Worm (Caenorhabditis elegans): ENCODE measurements around the gene dct-18.

dct-18 gene

DNA sequence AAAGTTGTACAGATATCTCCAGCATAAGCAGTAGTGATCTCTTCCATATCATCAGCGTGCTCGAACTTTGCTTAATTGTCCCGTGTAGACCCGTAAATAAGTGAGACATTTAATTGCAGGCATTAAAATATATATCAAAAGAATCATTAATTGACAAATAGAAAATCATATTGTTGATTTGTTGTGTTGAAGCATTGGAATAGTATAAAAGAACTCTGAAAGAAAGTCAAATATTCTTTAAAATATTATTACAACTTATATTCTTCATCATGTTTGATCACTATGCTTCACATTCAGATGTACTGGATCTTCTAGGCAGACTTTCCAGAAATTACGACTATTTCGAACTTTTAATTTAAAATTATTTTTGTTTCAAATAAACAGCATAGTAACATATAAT lies 6.1 kb upstream of the dct-18 start, which contains the start of gene F58G1.8:
F58G1.8 (minus strand) TSS at position 101 of the 400 bp plus-strand sequence.
- TF ChIP-seq unc-62 (GFP tag; optimal IDR thresholded peaks at IDR 0.05): no peak

DNA sequence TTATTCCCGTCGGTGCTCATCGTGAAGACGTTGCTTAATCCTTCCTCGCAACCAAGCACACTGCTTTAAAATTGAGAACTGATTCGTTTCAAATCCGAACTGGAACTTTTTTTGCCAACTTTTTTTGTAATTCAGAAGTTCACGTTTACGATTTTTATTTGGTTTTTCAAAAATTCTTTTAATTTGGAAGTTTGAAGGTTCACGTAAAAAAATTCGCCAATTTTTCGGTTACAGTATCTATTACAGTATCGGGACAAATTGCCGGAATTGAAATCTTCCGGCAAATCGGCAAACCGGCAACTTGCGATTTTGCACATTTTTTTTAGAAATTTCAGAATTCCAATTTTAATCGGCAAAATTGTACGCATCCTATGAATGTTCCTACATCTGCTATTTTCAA lies 3.4 kb upstream of the dct-18 start, which contains the start of gene F58G1.3:
F58G1.3 (minus strand) TSS at position 101 of the 400 bp plus-strand sequence.
- TF ChIP-seq unc-62 (GFP tag; optimal IDR thresholded peaks at IDR 0.05): no peak

DNA sequence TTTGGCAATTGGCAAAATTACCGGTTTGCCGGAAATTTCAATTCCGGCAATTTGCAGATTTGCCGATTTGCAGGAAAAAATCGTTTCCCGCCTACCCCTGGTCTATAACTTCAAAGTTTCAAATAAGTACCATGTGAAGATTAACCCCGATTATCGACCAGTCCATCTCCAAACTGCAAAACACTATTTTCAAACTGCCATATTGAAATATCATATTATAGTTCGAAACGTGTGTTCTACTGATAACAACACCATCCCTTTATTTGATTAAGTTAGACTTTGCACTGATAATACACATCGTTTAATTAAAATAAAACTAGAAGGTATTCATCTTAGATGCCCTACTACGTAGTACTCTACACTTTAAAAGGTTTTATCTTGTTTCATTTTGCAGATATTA lies 1.5 kb upstream of the dct-18 start:
- TF ChIP-seq unc-62 (GFP tag; optimal IDR thresholded peaks at IDR 0.05): no peak

DNA sequence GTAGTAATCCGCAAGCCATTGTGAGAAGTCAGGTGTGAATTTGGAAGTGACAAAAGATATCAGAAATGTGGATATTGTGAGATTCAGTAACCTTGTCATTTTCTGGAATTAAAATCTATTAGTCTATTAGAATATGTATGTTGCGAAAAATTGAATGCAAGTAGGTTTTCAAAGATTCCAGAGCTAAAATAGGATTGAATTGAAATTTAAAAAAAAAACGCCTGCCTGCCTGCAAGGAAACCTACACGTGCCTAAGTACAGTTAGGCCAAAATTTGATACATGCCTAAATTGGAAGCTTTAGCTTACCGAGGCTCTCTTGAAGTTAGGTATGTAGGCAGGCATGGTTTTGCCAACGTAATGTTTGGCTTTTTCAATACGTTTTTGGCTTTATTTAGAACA lies 3.6 kb downstream of the dct-18 start, which contains the start of gene lips-9:
lips-9 (minus strand) TSS at position 101 of the 400 bp plus-strand sequence.
- no peak for TF ChIP-seq unc-62 (GFP tag; optimal IDR thresholded peaks at IDR 0.05)

DNA sequence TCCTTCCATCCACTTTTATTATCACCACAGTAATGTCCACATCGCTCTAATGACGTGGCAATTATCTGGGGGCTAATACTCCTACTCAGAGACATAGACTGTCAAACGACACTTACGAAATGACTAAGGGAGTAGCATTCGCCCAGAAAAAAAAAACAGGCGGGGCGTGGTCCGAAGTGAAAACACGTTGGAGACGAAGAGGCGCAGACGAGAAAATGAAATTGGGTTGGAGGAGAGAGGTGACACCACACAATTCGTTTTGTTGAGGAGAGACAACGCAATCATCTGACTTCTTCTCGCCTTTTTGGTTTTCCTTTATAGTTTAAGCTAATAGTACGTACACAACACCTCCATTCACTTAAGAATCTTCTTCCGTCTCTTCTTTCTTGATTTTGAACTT lies 7.5 kb downstream of the dct-18 start:
- no peak for TF ChIP-seq unc-62 (GFP tag; optimal IDR thresholded peaks at IDR 0.05)

DNA sequence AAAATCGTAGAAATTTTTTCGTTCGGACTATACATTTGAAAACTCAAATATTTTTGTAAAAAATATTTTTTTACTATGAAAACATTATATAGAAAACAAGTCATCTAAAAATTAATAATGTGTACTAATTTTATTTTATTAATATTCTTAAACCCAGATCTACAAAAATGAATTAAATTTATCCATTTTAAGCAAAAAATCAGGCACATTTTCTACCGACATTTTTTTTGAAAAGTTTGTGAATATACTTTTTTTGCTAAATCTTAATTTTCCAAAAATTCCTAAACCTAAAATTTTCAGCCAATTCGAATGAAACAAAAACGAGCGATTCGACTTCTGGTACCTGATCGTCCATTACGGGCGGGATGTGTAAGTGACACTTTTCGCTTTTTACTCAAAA lies 8.1 kb downstream of the dct-18 start, which contains the start of gene arrd-10:
arrd-10 (plus strand) TSS at position 301 of the 400 bp plus-strand sequence.
- no peak for TF ChIP-seq unc-62 (GFP tag; optimal IDR thresholded peaks at IDR 0.05)

DNA sequence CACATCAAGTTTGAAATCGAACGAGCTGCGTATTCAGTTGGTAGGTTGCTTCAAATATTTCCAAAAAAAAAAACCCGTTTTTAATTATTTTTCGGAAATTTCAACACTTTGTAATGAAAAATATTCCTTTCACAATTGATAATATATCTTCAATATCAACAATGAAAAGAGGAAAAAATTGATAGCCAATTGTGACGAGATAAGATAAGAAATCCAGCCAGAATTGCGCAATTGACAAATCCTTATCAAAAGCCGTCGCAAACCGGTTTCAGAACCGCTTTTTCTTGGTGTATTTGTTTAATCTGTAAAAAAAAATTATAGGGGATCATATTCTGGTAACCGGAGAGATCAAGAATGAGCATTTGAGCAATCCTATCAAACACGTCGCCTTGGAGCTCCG lies 10.8 kb downstream of the dct-18 start:
- TF ChIP-seq unc-62 (GFP tag; optimal IDR thresholded peaks at IDR 0.05): no peak

DNA sequence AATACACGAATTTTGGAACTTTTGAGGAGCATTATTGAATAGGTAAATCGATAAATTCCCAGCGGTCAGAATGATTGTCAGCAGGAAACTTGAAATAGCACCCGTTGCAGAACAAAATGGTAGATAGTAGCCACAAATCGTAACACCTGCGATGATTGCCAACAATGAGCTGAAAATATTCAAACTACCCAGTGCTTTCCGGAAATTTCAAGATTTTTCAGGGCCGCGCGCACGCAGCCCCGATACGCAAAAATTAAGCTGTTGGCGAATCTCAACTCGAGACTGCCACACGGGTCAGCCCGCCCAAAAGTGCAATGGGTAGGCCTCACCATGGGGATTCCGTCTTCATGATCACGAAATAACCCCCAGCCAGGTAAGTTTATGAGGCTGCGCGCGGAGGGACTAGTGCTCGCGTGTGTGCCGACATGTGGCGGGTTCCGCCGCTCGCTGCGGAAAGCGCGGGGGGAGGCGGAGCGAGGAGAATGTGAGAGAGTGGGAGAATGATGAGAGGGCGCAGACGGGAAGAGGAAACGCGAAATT lies 13.0 kb downstream of the dct-18 start:
- TF ChIP-seq unc-62 (GFP tag; optimal IDR thresholded peaks at IDR 0.05): no peak

DNA sequence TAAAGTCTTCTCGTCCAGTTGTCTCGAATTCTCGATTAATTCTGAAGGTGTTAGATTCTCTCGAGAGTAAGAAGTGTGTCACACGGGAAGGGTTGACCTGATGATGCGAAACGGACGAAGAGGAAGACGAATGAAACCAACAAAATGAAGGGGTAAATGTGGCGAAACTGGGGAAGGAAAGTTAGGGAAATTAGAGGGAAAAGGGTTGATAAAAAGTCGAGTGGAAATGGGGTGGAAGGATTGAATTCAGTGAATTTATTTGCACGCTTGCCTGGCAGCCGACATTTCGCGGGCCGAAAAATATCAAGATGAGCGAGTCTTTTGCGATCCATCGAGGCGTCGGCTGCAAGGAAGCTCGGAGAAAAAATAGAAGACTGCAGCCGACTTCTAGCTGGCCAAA lies 16.5 kb downstream of the dct-18 start, which contains the start of gene F58G1.7:
F58G1.7 (minus strand) TSS at position 101 of the 400 bp plus-strand sequence.
- TF ChIP-seq unc-62 (GFP tag; optimal IDR thresholded peaks at IDR 0.05): no peak

DNA sequence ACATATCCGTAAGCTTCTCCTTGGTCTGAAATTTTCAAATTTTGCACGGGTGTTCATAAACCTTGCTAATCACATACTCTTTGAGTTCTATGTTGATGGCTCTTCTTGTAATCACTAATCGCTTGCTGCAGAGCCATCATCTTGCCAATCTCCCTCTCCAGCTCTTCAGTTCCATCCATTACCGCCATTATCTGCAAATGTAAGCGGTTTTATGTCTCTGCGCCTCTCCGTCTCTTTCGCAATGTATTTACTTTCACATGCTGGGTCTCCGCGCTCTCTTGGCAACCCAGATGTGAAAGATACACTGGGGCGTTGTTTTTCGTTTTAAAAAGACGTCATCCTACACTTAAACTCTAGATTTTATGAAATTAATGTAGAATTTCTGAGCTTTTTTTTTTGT lies 21.6 kb downstream of the dct-18 start:
- no peak for TF ChIP-seq unc-62 (GFP tag; optimal IDR thresholded peaks at IDR 0.05)

DNA sequence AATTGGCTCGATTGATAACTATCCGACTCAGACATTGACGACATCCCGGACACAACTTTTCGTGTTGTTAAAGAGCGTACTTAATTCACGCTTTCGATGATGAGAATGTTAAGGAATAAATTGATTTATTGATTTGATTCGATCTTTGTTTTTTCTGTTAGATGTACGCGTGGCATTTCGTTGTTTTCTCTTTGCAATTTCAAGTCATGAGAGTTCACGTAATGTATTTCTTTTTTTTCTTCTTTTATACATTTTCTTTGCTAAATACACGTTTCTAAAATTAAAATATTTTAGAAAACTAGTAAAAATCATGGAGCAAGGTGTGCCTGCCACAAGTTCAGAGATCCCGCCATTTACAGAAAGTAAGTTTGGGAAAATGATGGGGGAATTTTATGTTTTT lies 23.0 kb downstream of the dct-18 start, which contains the start of the genes Y38F1A.1 and Y38F1A.2:
Y38F1A.1 (minus strand) TSS at position 101 of the 400 bp plus-strand sequence.
Y38F1A.2 (plus strand) TSS at position 289 of the 400 bp plus-strand sequence.
- TF ChIP-seq unc-62 (GFP tag; optimal IDR thresholded peaks at IDR 0.05): no peak

DNA sequence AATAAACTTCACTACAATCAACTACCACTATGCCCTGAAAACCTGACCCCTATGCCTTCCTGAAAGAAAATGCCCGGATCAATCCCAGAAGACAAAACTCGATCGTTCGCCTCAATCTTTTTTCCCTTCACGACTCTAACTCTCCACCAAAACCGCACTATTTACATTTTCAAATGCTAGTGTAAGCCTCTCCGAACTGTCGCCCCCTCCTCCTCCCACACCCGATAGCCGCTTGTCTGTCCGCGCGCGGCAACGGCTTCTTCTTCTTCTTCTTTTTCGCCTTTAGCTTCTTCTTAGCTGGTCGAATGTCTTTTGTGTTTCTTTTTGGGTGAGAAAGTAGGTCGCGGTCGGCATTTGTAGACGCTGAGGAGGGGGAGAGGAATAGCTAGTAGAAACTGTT lies 28.5 kb downstream of the dct-18 start:
- TF ChIP-seq unc-62 (GFP tag; optimal IDR thresholded peaks at IDR 0.05): no peak

DNA sequence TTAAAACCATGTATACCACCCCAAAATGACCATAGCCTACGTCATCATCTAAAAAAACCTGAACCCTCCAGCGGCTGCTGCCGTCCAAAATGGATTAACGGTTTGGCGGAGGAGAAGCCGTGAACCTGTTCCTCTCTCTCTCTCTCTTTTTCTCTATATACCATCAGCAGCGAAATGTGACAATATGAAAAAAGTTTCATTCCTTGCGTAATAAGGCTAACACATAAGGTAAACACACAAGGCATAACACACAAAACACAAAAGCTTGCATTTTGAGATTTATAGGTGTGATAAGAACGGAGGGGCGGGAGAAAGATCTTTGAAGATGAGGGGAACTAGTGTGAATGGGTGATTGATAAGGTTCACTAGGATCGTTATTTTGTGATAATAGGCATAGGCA lies 29.6 kb downstream of the dct-18 start:
- no peak for TF ChIP-seq unc-62 (GFP tag; optimal IDR thresholded peaks at IDR 0.05)

DNA sequence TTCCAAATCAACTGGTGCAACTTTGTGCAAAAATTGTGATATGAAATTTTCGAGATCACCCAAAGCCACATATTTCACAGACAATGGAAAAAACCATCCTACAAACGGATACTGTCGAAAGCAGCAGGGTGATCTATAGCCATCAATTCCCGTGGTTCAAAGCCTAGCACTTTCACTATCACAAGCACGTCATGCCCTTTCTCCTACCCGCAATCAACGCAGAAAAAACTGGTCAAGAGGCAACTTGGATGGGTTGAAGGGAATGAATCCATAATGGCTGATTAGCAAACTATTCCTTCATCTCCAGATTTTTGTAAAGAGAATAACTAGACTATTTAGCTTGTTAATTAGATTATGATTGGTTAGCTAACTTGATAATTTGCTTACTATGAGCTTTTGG lies 30.1 kb downstream of the dct-18 start:
- TF ChIP-seq unc-62 (GFP tag; optimal IDR thresholded peaks at IDR 0.05): no peak

DNA sequence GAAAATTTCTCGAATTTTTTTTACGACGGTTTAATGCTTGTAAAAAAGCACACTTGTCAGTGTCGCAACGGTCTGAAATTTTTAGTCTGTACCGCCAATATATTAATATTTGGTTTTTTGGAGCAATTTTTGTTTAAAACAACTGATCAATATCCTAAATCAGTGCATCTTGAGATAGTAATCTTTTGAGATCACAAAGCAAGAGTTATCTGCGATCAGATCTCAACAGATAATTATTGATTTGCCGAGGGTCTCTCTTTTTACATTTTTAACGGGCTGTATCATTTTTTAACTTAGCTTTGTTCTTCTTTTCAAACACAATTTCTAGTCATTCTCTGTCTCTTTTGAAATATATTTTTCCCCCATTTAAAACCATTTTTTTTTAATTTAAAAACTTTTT lies 33.5 kb downstream of the dct-18 start:
- no peak for TF ChIP-seq unc-62 (GFP tag; optimal IDR thresholded peaks at IDR 0.05)

DNA sequence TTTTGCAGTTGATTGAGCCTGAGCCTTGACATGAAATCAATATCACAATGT lies 33.7 kb downstream of the dct-18 start, which contains the start of gene ptr-18:
ptr-18 (plus strand) TSS at position 9 of the 51 bp plus-strand sequence.
- no peak for TF ChIP-seq unc-62 (GFP tag; optimal IDR thresholded peaks at IDR 0.05)

DNA sequence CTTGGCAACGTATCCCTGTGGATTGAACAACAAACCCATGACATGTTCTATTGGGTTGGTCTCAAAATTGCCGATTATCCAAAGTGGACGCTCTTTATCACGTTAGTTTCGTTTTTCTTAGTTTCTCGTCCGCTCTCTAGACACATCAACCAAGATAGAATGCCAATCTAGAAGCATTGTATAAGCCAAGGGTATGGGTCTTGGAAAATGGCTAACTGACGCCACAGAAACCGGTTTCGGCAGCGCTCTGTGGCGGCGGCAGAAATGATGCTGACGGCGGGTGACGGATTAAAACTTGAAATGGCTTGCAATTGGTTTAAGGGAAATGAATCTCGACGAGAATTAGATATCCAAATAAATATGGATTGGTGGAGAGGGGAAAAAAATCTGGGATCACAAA lies 33.9 kb downstream of the dct-18 start:
- no peak for TF ChIP-seq unc-62 (GFP tag; optimal IDR thresholded peaks at IDR 0.05)

DNA sequence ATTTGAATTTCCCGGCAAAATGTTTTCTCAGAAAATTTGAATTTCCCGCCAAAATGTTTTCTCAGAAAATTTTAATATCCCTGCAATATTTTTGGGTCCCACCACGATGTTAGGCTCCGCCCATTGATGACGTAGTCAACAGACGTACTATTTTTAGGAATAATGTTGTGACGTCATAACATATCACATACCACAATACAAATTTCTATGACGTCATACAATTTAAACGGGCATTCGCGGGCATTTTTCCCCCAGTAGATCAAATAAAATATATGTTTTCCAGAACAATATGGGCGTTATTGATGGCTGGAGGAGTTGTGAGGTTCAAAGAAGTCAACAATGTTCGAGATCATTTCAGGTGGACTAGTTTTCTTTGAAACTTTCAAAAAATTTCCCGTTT lies 34.6 kb downstream of the dct-18 start:
- TF ChIP-seq unc-62 (GFP tag; optimal IDR thresholded peaks at IDR 0.05): no peak

All from whole organism, dauer.